Worm (Caenorhabditis elegans) whole organism, L4/young adult: ENCODE results near the gene srd-58.

ENCODE experiments used
- dao-5 ChIP-seq: sonication (generic microtip); optimal IDR thresholded peaks from 2 replicates; lab custom pipeline; 2016; ENCODE audit warnings: missing genotype, missing genetic modification characterization, moderate library complexity, missing compliant biosample characterization
- him-1 ChIP-seq: sonication (generic microtip); optimal IDR thresholded peaks from 2 replicates; lab custom pipeline; 2016; ENCODE audit warnings: missing genotype, missing genetic modification reagents, missing genetic modification characterization, missing compliant biosample characterization

DNA sequence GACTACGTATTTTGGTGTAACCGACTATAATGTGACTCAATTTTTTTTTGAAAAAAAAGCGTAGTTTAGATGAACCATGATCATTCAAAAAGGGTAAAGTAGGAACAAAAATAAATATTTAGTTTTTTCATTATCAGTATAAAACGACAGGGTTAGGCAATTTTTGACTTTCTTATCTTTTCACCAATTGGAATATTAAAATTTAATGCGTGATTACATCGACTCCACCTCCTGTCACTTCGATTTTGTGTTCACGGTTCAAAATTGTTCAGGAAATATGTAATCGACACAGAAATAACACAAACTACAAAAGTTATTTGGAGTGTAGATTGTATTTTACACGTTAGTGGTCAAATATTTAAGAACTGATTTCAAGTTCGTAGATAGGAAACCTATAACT, 38.1 kb downstream of the srd-58 start:
- TF ChIP-seq dao-5: no peak
- no peak for TF ChIP-seq him-1 (tag; lab: Kevin White, UChicago)
